Fruit fly (Drosophila melanogaster) whole organism, embryonic: ENCODE measurements around the gene Sam-S.

Experiments
- ATbp ChIP-seq: fragments of 200-800 bp; sonication (Bioruptor generic); optimal IDR thresholded peaks from 2 replicates; lab custom pipeline; 2017; ENCODE audit warnings: missing biosample characterization, mild to moderate bottlenecking, missing genetic modification characterization, missing genetic modification reagents
- CG10267 ChIP-seq: fragments of 200-800 bp; sonication (Bioruptor generic); optimal IDR thresholded peaks from 2 replicates; lab custom pipeline; 2018; ENCODE audit warnings: missing biosample characterization, mild to moderate bottlenecking, missing genetic modification characterization, moderate library complexity
- CG10366 ChIP-seq: fragments of 200-800 bp; sonication (Bioruptor generic); IDR thresholded peaks from 2 replicates; pipeline ENCODE4 v1.3.6; 2022; ENCODE audit warnings: missing biosample characterization, missing genetic modification characterization
- CG10543 ChIP-seq: fragments of 200-800 bp; sonication (Bioruptor generic); optimal IDR thresholded peaks from 3 replicates; lab custom pipeline; 2017; ENCODE audit warnings: missing biosample characterization, mild to moderate bottlenecking, missing genetic modification characterization, moderate library complexity
- CG12104 ChIP-seq: fragments of 200-800 bp; sonication (Bioruptor generic); optimal IDR thresholded peaks from 3 replicates; lab custom pipeline; 2016; ENCODE audit warnings: missing biosample characterization, missing genetic modification characterization
- CG12299 ChIP-seq: fragments of 200-800 bp; sonication (Bioruptor generic); optimal IDR thresholded peaks from 2 replicates; lab custom pipeline; 2018; ENCODE audit warnings: missing biosample characterization, mild to moderate bottlenecking, missing genetic modification characterization
- CG12391 ChIP-seq: fragments of 200-800 bp; sonication (Bioruptor generic); optimal IDR thresholded peaks from 3 replicates; lab custom pipeline; 2018; ENCODE audit warnings: missing biosample characterization, mild to moderate bottlenecking, missing genetic modification characterization, moderate library complexity
- CG15011 ChIP-seq: fragments of 200-800 bp; sonication (Bioruptor generic); optimal IDR thresholded peaks from 3 replicates; lab custom pipeline; 2018; ENCODE audit warnings: missing biosample characterization, mild to moderate bottlenecking, missing genetic modification characterization
- CG15696 ChIP-seq: fragments of 200-800 bp; sonication (Bioruptor generic); optimal IDR thresholded peaks from 2 replicates; lab custom pipeline; 2019; ENCODE audit warnings: missing biosample characterization, mild to moderate bottlenecking, missing genetic modification characterization, moderate library complexity
- CG1832 ChIP-seq: fragments of 200-800 bp; sonication (Bioruptor generic); optimal IDR thresholded peaks from 2 replicates; lab custom pipeline; 2017; ENCODE audit warnings: missing biosample characterization, mild to moderate bottlenecking, missing genetic modification characterization, inconsistent platforms
- CG2202 ChIP-seq: fragments of 200-800 bp; sonication (Bioruptor generic); optimal IDR thresholded peaks from 2 replicates; lab custom pipeline; 2018; ENCODE audit warnings: missing biosample characterization, mild to moderate bottlenecking, missing genetic modification characterization
- CG31365 ChIP-seq: fragments of 200-800 bp; sonication (Bioruptor generic); optimal IDR thresholded peaks from 2 replicates; lab custom pipeline; 2018; ENCODE audit warnings: missing biosample characterization, mild to moderate bottlenecking, missing genetic modification characterization
- CG32767 ChIP-seq: fragments of 200-800 bp; sonication (Bioruptor generic); IDR thresholded peaks from 2 replicates; pipeline ENCODE4 v1.3.6; 2022; ENCODE audit warnings: missing biosample characterization, missing genetic modification characterization
- CG34422 ChIP-seq: fragments of 200-800 bp; sonication (Bioruptor generic); IDR thresholded peaks from 3 replicates; pipeline ENCODE4 v1.3.6; 2022; ENCODE audit warnings: missing biosample characterization, missing genetic modification characterization
- CG3847 ChIP-seq: fragments of 200-800 bp; sonication (Bioruptor generic); IDR thresholded peaks from 2 replicates; pipeline ENCODE4 v1.3.6; 2022; ENCODE audit warnings: missing biosample characterization, missing genetic modification characterization
- CG4707 ChIP-seq: fragments of 200-800 bp; sonication (Bioruptor generic); optimal IDR thresholded peaks from 2 replicates; lab custom pipeline; 2018; ENCODE audit warnings: missing biosample characterization, mild to moderate bottlenecking, missing genetic modification characterization, moderate library complexity
- CG6683 ChIP-seq: fragments of 200-800 bp; sonication (Bioruptor generic); optimal IDR thresholded peaks from 2 replicates; lab custom pipeline; 2017; ENCODE audit warnings: missing biosample characterization, mild to moderate bottlenecking, missing genetic modification characterization, missing genetic modification reagents
- CG6689 ChIP-seq: fragments of 200-800 bp; sonication (Bioruptor generic); IDR thresholded peaks from 2 replicates; pipeline ENCODE4 v1.3.6; 2022; ENCODE audit warnings: missing biosample characterization, missing genetic modification characterization
- CG7357 ChIP-seq: fragments of 200-800 bp; sonication (Bioruptor generic); IDR thresholded peaks from 3 replicates; pipeline ENCODE4 v1.3.6; 2022; ENCODE audit warnings: missing biosample characterization, missing genetic modification characterization
- CG8478 ChIP-seq: fragments of >200 bp; optimal IDR thresholded peaks from 2 replicates; lab custom pipeline; 2018
- CG8924 ChIP-seq: fragments of 200-800 bp; optimal IDR thresholded peaks from 3 replicates; lab custom pipeline; 2019; ENCODE audit warnings: missing biosample characterization, mild to moderate bottlenecking, missing genetic modification characterization, moderate library complexity
- CG8944 ChIP-seq: fragments of 200-800 bp; sonication (Bioruptor generic); optimal IDR thresholded peaks from 3 replicates; lab custom pipeline; 2016; ENCODE audit warnings: missing biosample characterization, missing genetic modification characterization
- CG9876 ChIP-seq: fragments of 200-800 bp; sonication (Bioruptor generic); optimal IDR thresholded peaks from 2 replicates; lab custom pipeline; 2016; ENCODE audit warnings: missing biosample characterization, missing genetic modification characterization
- CHES-1-like ChIP-seq: fragments of 200-800 bp; sonication (Bioruptor generic); optimal IDR thresholded peaks from 2 replicates; lab custom pipeline; 2016; ENCODE audit warnings: missing biosample characterization, missing genetic modification characterization
- Fer1 ChIP-seq: fragments of 200-800 bp; sonication (Bioruptor generic); optimal IDR thresholded peaks from 2 replicates; lab custom pipeline; 2017; ENCODE audit warnings: missing biosample characterization, mild to moderate bottlenecking, missing genetic modification characterization
- Gug ChIP-seq: fragments of 200-800 bp; sonication (Bioruptor generic); IDR thresholded peaks from 4 replicates; pipeline ENCODE4 v1.3.6; 2022; ENCODE audit warnings: missing biosample characterization, missing genetic modification characterization
- H15 ChIP-seq: fragments of 200-800 bp; sonication (Bioruptor generic); IDR thresholded peaks from 3 replicates; pipeline ENCODE4 v1.3.6; 2022; ENCODE audit warnings: missing biosample characterization, missing genetic modification characterization
- HLH54F ChIP-seq: fragments of 200-800 bp; sonication (Bioruptor generic); optimal IDR thresholded peaks from 3 replicates; lab custom pipeline; 2016; ENCODE audit warnings: missing biosample characterization, missing genetic modification characterization
- Hmx ChIP-seq: fragments of 200-800 bp; sonication (Bioruptor generic); optimal IDR thresholded peaks from 2 replicates; lab custom pipeline; 2016; ENCODE audit warnings: missing biosample characterization, missing genetic modification characterization
- NFAT ChIP-seq: fragments of 200-800 bp; sonication (Bioruptor generic); IDR thresholded peaks from 2 replicates; pipeline ENCODE4 v1.3.6; 2022; ENCODE audit warnings: missing biosample characterization, missing genetic modification characterization
- Ptx1 ChIP-seq: fragments of 200-800 bp; sonication (Bioruptor generic); IDR thresholded peaks from 2 replicates; pipeline ENCODE4 v1.3.6; 2022; ENCODE audit warnings: missing biosample characterization, missing genetic modification characterization
- Trl ChIP-seq, 3 experiments: fragments of >200 bp in 2 of 3; fragments of 200-800 bp in 1 of 3; sonication (Bioruptor generic) in 1 of 3; optimal IDR thresholded peaks; 2 replicates in 1 of 3; 3 replicates in 2 of 3; lab custom pipeline; 2016 to 2017; ENCODE audit warnings: missing biosample characterization in 1 of 3, missing genetic modification characterization in 1 of 3
- amos ChIP-seq: fragments of 200-800 bp; sonication (Bioruptor generic); IDR thresholded peaks from 2 replicates; pipeline ENCODE4 v1.3.6; 2022; ENCODE audit warnings: missing biosample characterization, missing genetic modification characterization; ENCODE audit not compliant: partially characterized antibody
- br ChIP-seq: fragments of >200 bp; optimal IDR thresholded peaks from 2 replicates; lab custom pipeline; 2017
- caup ChIP-seq: fragments of 200-800 bp; sonication (Bioruptor generic); optimal IDR thresholded peaks from 3 replicates; lab custom pipeline; 2017; ENCODE audit warnings: missing biosample characterization, mild to moderate bottlenecking, missing genetic modification characterization, moderate library complexity; ENCODE audit not compliant: severe bottlenecking
- crp ChIP-seq, 2 experiments: fragments of 200-800 bp; sonication (Bioruptor generic); optimal IDR thresholded peaks; 2 replicates in 1 of 2; 3 replicates in 1 of 2; lab custom pipeline; 2017; ENCODE audit warnings: missing biosample characterization in 2 of 2, missing genetic modification characterization in 2 of 2, mild to moderate bottlenecking in 1 of 2, moderate library complexity in 1 of 2
- fd102C ChIP-seq: fragments of 200-800 bp; sonication (Bioruptor generic); optimal IDR thresholded peaks from 2 replicates; lab custom pipeline; 2018; ENCODE audit warnings: missing biosample characterization, mild to moderate bottlenecking, missing genetic modification characterization, moderate library complexity
- fd3F ChIP-seq: fragments of 200-800 bp; sonication (Bioruptor generic); optimal IDR thresholded peaks from 2 replicates; lab custom pipeline; 2018; ENCODE audit warnings: missing biosample characterization, mild to moderate bottlenecking, missing genetic modification characterization, moderate library complexity
- gem ChIP-seq: fragments of 200-800 bp; sonication (Bioruptor generic); optimal IDR thresholded peaks from 2 replicates; lab custom pipeline; 2019; ENCODE audit warnings: missing biosample characterization, mild to moderate bottlenecking, missing genetic modification characterization, moderate library complexity
- her ChIP-seq: fragments of 200-800 bp; sonication (Bioruptor generic); optimal IDR thresholded peaks from 2 replicates; lab custom pipeline; 2016; ENCODE audit warnings: missing biosample characterization, missing genetic modification characterization
- inv ChIP-seq: fragments of 200-800 bp; sonication (Bioruptor generic); IDR thresholded peaks from 2 replicates; pipeline ENCODE4 v1.3.6; 2022; ENCODE audit warnings: missing biosample characterization, missing genetic modification characterization; ENCODE audit not compliant: partially characterized antibody
- kni ChIP-seq: fragments of 200-800 bp; sonication (Bioruptor generic); optimal IDR thresholded peaks from 3 replicates; lab custom pipeline; 2017; ENCODE audit warnings: mild to moderate bottlenecking, missing biosample characterization, missing genetic modification reagents, missing genetic modification characterization
- nerfin-1 ChIP-seq: fragments of 200-800 bp; sonication (Bioruptor generic); optimal IDR thresholded peaks from 3 replicates; lab custom pipeline; 2019; ENCODE audit warnings: missing biosample characterization, mild to moderate bottlenecking, missing genetic modification characterization, moderate library complexity
- nerfin-2 ChIP-seq: fragments of 200-800 bp; sonication (Bioruptor generic); IDR thresholded peaks from 2 replicates; pipeline ENCODE4 v1.3.6; 2022; ENCODE audit warnings: missing biosample characterization, missing genetic modification characterization; ENCODE audit not compliant: partially characterized antibody
- pum ChIP-seq: fragments of 200-800 bp; sonication (Bioruptor generic); optimal IDR thresholded peaks from 2 replicates; lab custom pipeline; 2016; ENCODE audit warnings: missing biosample characterization, missing genetic modification characterization
- rib ChIP-seq: fragments of 200-800 bp; sonication (Bioruptor generic); IDR thresholded peaks from 2 replicates; pipeline ENCODE4 v1.3.6; 2022; ENCODE audit warnings: missing biosample characterization, missing genetic modification characterization
- sc ChIP-seq, 3 experiments: fragments of >200 bp in 2 of 3; fragments of 200-800 bp in 1 of 3; sonication (Bioruptor generic) in 1 of 3; optimal IDR thresholded peaks; 2 replicates in 2 of 3; 3 replicates in 1 of 3; lab custom pipeline; 2017; ENCODE audit warnings: mild to moderate bottlenecking in 1 of 3, missing biosample characterization in 1 of 3, missing genetic modification characterization in 1 of 3, missing genetic modification reagents in 1 of 3
- zen2 ChIP-seq: fragments of 200-800 bp; sonication (Bioruptor generic); IDR thresholded peaks from 3 replicates; pipeline ENCODE4 v1.3.6; 2022; ENCODE audit warnings: missing biosample characterization, missing genetic modification characterization; ENCODE audit not compliant: partially characterized antibody

The Sam-S gene

dm6 chr2L:72752-73435 lies 33.8 kb upstream of the Sam-S start (continued):
- no peak for TF ChIP-seq gem (tag; lab: Kevin White, UChicago)
- no peak for TF ChIP-seq CG1832 (GFP tag; lab: Kevin White, UChicago)
- TF ChIP-seq CHES-1-like = peak; percentile 67
- no peak for TF ChIP-seq CG15696 (tag; lab: Kevin White, UChicago)
- no peak for TF ChIP-seq CG34422 (GFP tag; lab: Robert Waterston, UW)
- no peak for TF ChIP-seq CG8478 (lab: Kevin White, UChicago)
- no peak; the same call in 1 of the 2 replicates for TF ChIP-seq inv (GFP tag; lab: Robert Waterston, UW)
- no peak for TF ChIP-seq sc (optimal IDR thresholded peaks at IDR 0.05; lab: Kevin White, UChicago)
- TF ChIP-seq sc (GFP tag; optimal IDR thresholded peaks at IDR 0.05; lab: Kevin White, UChicago) = no peak
- TF ChIP-seq caup (GFP tag; lab: Kevin White, UChicago) = peak; percentile 70
- peak; percentile 38 for TF ChIP-seq her (GFP tag; lab: Kevin White, UChicago)
- peak; percentile 59 for TF ChIP-seq Ptx1 (GFP tag; lab: Robert Waterston, UW)
- TF ChIP-seq Trl (optimal IDR thresholded peaks at IDR 0.05; lab: Kevin White, UChicago) = no peak
- peak; percentile 40 for TF ChIP-seq Trl (GFP tag; optimal IDR thresholded peaks at IDR 0.05; lab: Kevin White, UChicago)
- peak; percentile 49; the same call in 1 of the 2 replicates for TF ChIP-seq CG32767
- peak; percentile 52; the same call in 1 of the 2 replicates for TF ChIP-seq CG3847
- no peak for TF ChIP-seq fd3F (GFP tag; lab: Kevin White, UChicago)
- no peak for TF ChIP-seq rib
- peak; percentile 1 for TF ChIP-seq CG8944 (GFP tag; lab: Kevin White, UChicago)
- TF ChIP-seq CG12104 = no peak
- TF ChIP-seq CG10366 = peak; percentile 94
- TF ChIP-seq CG4707 (GFP tag; lab: Kevin White, UChicago) = no peak
- TF ChIP-seq NFAT (GFP tag; lab: Robert Waterston, UW) = peak; percentile 73; the same call in 1 of the 2 replicates
- no peak for TF ChIP-seq Hmx (GFP tag; lab: Kevin White, UChicago)
- peak; percentile 55 for TF ChIP-seq CG9876 (GFP tag; lab: Kevin White, UChicago)
- no peak for TF ChIP-seq nerfin-2 (GFP tag; lab: Robert Waterston, UW)
- TF ChIP-seq Gug (GFP tag; lab: Robert Waterston, UW) = no peak
- TF ChIP-seq ATbp (GFP tag; lab: Kevin White, UChicago) = no peak
- no peak for TF ChIP-seq CG12299 (tag; lab: Kevin White, UChicago)
- no peak for TF ChIP-seq CG6683
- peak; percentile 24 for TF ChIP-seq CG12391
- no peak for TF ChIP-seq CG10543 (GFP tag; lab: Kevin White, UChicago)
- TF ChIP-seq fd102C = no peak
- peak; percentile 64; the same call in 2 of the 3 replicates for TF ChIP-seq zen2 (GFP tag; lab: Robert Waterston, UW)
- peak; percentile 90 for TF ChIP-seq CG31365
- peak; percentile 15 for TF ChIP-seq HLH54F
- TF ChIP-seq nerfin-1 (tag; lab: Kevin White, UChicago) = no peak
- peak in 1 of 2 experiments; percentile 68 for TF ChIP-seq crp (GFP tag; optimal IDR thresholded peaks at IDR 0.05; lab: Kevin White, UChicago)
- TF ChIP-seq Fer1 (GFP tag; lab: Kevin White, UChicago) = peak; percentile 35
- TF ChIP-seq br = no peak
- TF ChIP-seq CG7357 (GFP tag; lab: Robert Waterston, UW) = no peak
- TF ChIP-seq CG2202 (tag; lab: Kevin White, UChicago) = no peak
- TF ChIP-seq CG8924 (tag; lab: Kevin White, UChicago) = no peak
- no peak for TF ChIP-seq H15 (GFP tag; lab: Robert Waterston, UW)
- no peak for TF ChIP-seq kni (GFP tag; lab: Kevin White, UChicago)
- no peak for TF ChIP-seq CG10267
- no peak for TF ChIP-seq CG6689 (GFP tag; lab: Robert Waterston, UW)
- TF ChIP-seq amos (GFP tag; lab: Robert Waterston, UW) = peak; percentile 68; the same call in 1 of the 2 replicates
- TF ChIP-seq CG15011 = no peak
- TF ChIP-seq pum (GFP tag; lab: Kevin White, UChicago) = peak; percentile 18
